Worm (Caenorhabditis elegans) whole organism, L4 larva: ENCODE data around the gene R10E11.9.

Experiments used
- D1046.2 ChIP-seq: fragments of 200-800 bp; sonication (Bioruptor generic); IDR thresholded peaks from 2 replicates; pipeline ENCODE4 v1.3.6; 2022; ENCODE audit warnings: missing genetic modification characterization, missing compliant biosample characterization
- F10B5.3 ChIP-seq: sonication (generic microtip); optimal IDR thresholded peaks from 2 replicates; lab custom pipeline; 2016; ENCODE audit warnings: mild to moderate bottlenecking, missing genetic modification characterization, missing compliant biosample characterization
- F37D6.2 ChIP-seq: sonication (generic microtip); optimal IDR thresholded peaks from 2 replicates; lab custom pipeline; 2016; ENCODE audit warnings: mild to moderate bottlenecking, missing genetic modification characterization, missing compliant biosample characterization
- T20F7.1 ChIP-seq: fragments of 200-800 bp; sonication (Bioruptor generic); optimal IDR thresholded peaks from 2 replicates; lab custom pipeline; 2018; ENCODE audit warnings: mild to moderate bottlenecking, missing genetic modification characterization, missing compliant biosample characterization
- T26A8.4 ChIP-seq: fragments of 200-800 bp; sonication (Bioruptor generic); IDR thresholded peaks from 2 replicates; pipeline ENCODE4 v1.3.6; 2022; ENCODE audit warnings: missing genetic modification characterization, missing compliant biosample characterization
- ZK546.5 ChIP-seq, 2 experiments: sonication (generic microtip); optimal IDR thresholded peaks; 2 replicates each; lab custom pipeline; 2017; ENCODE audit warnings: missing biosample characterization in 2 of 2, missing genetic modification characterization in 2 of 2
- aha-1 ChIP-seq: fragments of 150-350 bp; peaks from one replicate; lab custom pipeline; 2014; ENCODE audit warnings: missing biosample characterization, missing genetic modification characterization
- ceh-44 ChIP-seq: fragments of 200-800 bp; sonication (Bioruptor generic); IDR thresholded peaks from 2 replicates; pipeline ENCODE4 v1.3.6; 2022; ENCODE audit warnings: missing genetic modification reagents, missing genetic modification characterization, missing compliant biosample characterization
- daf-16 ChIP-seq, 3 experiments: sonication (generic microtip); optimal IDR thresholded peaks; 2 replicates each; lab custom pipeline; 2016 to 2017; ENCODE audit warnings: missing genetic modification characterization in 3 of 3, missing genetic modification reagents in 3 of 3, mild to moderate bottlenecking in 2 of 3, missing compliant biosample characterization in 2 of 3, missing biosample characterization in 1 of 3, moderate library complexity in 1 of 3
- dmd-8 ChIP-seq: fragments of 200-800 bp; sonication (Bioruptor generic); IDR thresholded peaks from 2 replicates; pipeline ENCODE4 v1.3.6; 2022; ENCODE audit warnings: missing genetic modification characterization, missing compliant biosample characterization
- dpl-1 ChIP-seq: fragments of 150-350 bp; optimal IDR thresholded peaks from 2 replicates; lab custom pipeline; 2014; ENCODE audit warnings: missing biosample characterization, missing genetic modification reagents, missing genetic modification characterization
- dve-1 ChIP-seq: sonication (generic microtip); optimal IDR thresholded peaks from 2 replicates; lab custom pipeline; 2017; ENCODE audit warnings: antibody characterized with exemption, mild to moderate bottlenecking, missing genetic modification characterization, missing compliant biosample characterization; ENCODE audit not compliant: insufficient read depth
- egl-43 ChIP-seq: fragments of 200-800 bp; sonication (Bioruptor generic); IDR thresholded peaks from 2 replicates; pipeline ENCODE4 v1.3.6; 2022; ENCODE audit warnings: missing genetic modification reagents, missing genetic modification characterization, missing compliant biosample characterization
- hlh-11 ChIP-seq: fragments of 200-800 bp; sonication (Bioruptor generic); optimal IDR thresholded peaks from 2 replicates; lab custom pipeline; 2018; ENCODE audit warnings: mild to moderate bottlenecking, missing genetic modification characterization, missing compliant biosample characterization
- hlh-30 ChIP-seq: sonication (generic microtip); optimal IDR thresholded peaks from 2 replicates; lab custom pipeline; 2017; ENCODE audit warnings: antibody characterized with exemption, mild to moderate bottlenecking, missing genetic modification characterization, missing compliant biosample characterization; ENCODE audit not compliant: insufficient read depth
- hmg-1.1 ChIP-seq: fragments of 200-800 bp; sonication (Bioruptor generic); IDR thresholded peaks from 2 replicates; pipeline ENCODE4 v1.3.6; 2022; ENCODE audit warnings: missing genetic modification reagents, missing genetic modification characterization, missing compliant biosample characterization
- jun-1 ChIP-seq: fragments of 150-350 bp; optimal IDR thresholded peaks from 2 replicates; lab custom pipeline; 2014; ENCODE audit warnings: missing biosample characterization, missing genetic modification reagents, missing genetic modification characterization
- lin-38 ChIP-seq: fragments of 200-800 bp; sonication (Bioruptor generic); IDR thresholded peaks from 2 replicates; pipeline ENCODE4 v1.3.6; 2022; ENCODE audit warnings: missing genetic modification reagents, missing genetic modification characterization, missing compliant biosample characterization
- lir-3 ChIP-seq: sonication (generic microtip); optimal IDR thresholded peaks from 2 replicates; lab custom pipeline; 2016; ENCODE audit warnings: mild to moderate bottlenecking, missing genetic modification characterization, missing compliant biosample characterization
- lsy-2 ChIP-seq, 2 experiments: fragments of 150-350 bp in 1 of 2; sonication (generic microtip) in 1 of 2; optimal IDR thresholded peaks; 2 replicates each; lab custom pipeline; 2014 to 2017; ENCODE audit warnings: missing biosample characterization in 2 of 2, missing genetic modification characterization in 2 of 2
- mdt-29 ChIP-seq: fragments of 200-800 bp; sonication (Bioruptor generic); IDR thresholded peaks from 2 replicates; pipeline ENCODE4 v1.3.6; 2022; ENCODE audit warnings: missing genetic modification reagents, missing genetic modification characterization, missing compliant biosample characterization
- mep-1 ChIP-seq: fragments of 150-350 bp; sonication (generic microtip); optimal IDR thresholded peaks from 3 replicates; lab custom pipeline; 2014; ENCODE audit warnings: missing biosample characterization, missing genetic modification characterization
- mes-2 ChIP-seq: sonication (generic microtip); optimal IDR thresholded peaks from 2 replicates; lab custom pipeline; 2016; ENCODE audit warnings: missing genotype, mild to moderate bottlenecking, missing genetic modification characterization, missing compliant biosample characterization; ENCODE audit not compliant: poor library complexity, severe bottlenecking
- nhr-28 ChIP-seq: fragments of 150-350 bp; optimal IDR thresholded peaks from 2 replicates; lab custom pipeline; 2014; ENCODE audit warnings: missing biosample characterization, missing genetic modification characterization
- nhr-6 ChIP-seq: fragments of 150-350 bp; optimal IDR thresholded peaks from 2 replicates; lab custom pipeline; 2014; ENCODE audit warnings: missing biosample characterization, missing genetic modification characterization
- nhr-76 ChIP-seq: fragments of 150-350 bp; optimal IDR thresholded peaks from 2 replicates; lab custom pipeline; 2014; ENCODE audit warnings: missing biosample characterization, missing genetic modification characterization
- nhr-77 ChIP-seq: fragments of 150-350 bp; optimal IDR thresholded peaks from 2 replicates; lab custom pipeline; 2014; ENCODE audit warnings: missing biosample characterization, missing genetic modification characterization
- php-3 ChIP-seq: fragments of 200-800 bp; sonication (Bioruptor generic); IDR thresholded peaks from 2 replicates; pipeline ENCODE4 v1.3.6; 2022; ENCODE audit warnings: missing genetic modification reagents, missing genetic modification characterization, missing compliant biosample characterization
- rbr-2 ChIP-seq: sonication (generic microtip); optimal IDR thresholded peaks from 2 replicates; lab custom pipeline; 2016; ENCODE audit warnings: missing genotype, missing genetic modification characterization, missing compliant biosample characterization
- tag-97 ChIP-seq: fragments of 200-800 bp; sonication (Bioruptor generic); IDR thresholded peaks from 2 replicates; pipeline ENCODE4 v1.3.6; 2022; ENCODE audit warnings: missing genetic modification characterization, missing compliant biosample characterization
- unc-130 ChIP-seq: sonication (generic microtip); optimal IDR thresholded peaks from 2 replicates; lab custom pipeline; 2016; ENCODE audit warnings: missing genetic modification reagents, missing genetic modification characterization, missing compliant biosample characterization
- unc-62 ChIP-seq, 3 experiments: fragments of 150-350 bp in 1 of 3; sonication (generic microtip); optimal IDR thresholded peaks in 2 of 3; peaks in 1 of 3; 1 replicate in 1 of 3; 2 replicates in 2 of 3; lab custom pipeline; 2014 to 2017; ENCODE audit warnings: missing biosample characterization in 3 of 3, missing genetic modification characterization in 3 of 3, missing genetic modification reagents in 3 of 3, missing genotype in 1 of 3

R10E11.9 gene

DNA sequence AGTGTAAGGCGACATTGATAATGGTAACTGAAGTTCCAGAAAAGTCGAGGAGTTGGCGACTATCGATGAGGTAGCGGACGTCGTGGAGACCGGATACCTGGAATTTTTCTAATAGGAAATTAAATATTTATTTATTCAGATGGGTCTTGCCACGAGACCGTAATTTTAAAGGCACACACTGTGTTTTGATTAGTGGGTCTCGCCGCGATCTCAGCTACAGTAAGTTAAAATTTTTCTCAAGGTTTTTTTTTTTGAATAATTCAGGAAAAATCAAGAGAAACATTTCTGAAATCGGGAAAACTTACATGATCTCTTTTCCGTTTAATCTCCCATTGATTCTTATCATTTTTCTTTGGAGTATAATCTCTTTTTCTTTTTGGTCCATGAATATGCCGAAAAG is 14.4 kb downstream of the R10E11.9 start:
- TF ChIP-seq T20F7.1 (GFP tag; lab: Kevin White, UChicago) = no peak
- peak; percentile 32; the same call in 1 of the 2 replicates for TF ChIP-seq lin-38 (GFP tag; lab: Robert Waterston, UW)

DNA sequence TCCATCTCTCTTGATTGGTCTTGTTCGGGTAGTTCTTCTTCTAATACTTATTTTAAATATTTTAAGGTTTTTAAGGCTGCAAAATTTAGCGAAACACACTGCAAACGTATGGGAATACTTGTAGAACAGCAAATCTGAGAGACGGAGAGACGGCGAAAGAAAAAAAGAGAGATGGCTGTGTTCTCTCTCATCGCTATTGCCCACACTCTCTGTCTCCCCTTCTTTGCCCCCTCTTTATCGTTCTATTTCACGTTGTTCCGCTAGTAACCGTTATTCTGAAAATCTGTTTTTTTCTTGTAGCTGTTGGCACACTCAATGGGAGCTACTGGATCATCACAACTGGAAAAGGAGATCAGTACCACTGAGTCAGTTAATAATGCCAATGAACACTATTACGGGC is 17.1 kb downstream of the R10E11.9 start, which contains the start of gene usp-46:
Gene usp-46 (plus strand): TSS at position 301 of the 400 bp plus-strand sequence.
- TF ChIP-seq hlh-30 (tag; lab: Kevin White, UChicago) (no peak), nhr-77 (tag; lab: Kevin White, UChicago) (no peak), F10B5.3 (tag; lab: Kevin White, UChicago) (no peak), hmg-1.1 (GFP tag; lab: Robert Waterston, UW) (0 out of 2 replicates have a peak, but pooled peaks have one; percentile 18), T26A8.4 (GFP tag; lab: Robert Waterston, UW) (no peak), nhr-28 (tag; lab: Kevin White, UChicago) (peak; percentile 4), php-3 (GFP tag; lab: Robert Waterston, UW) (no peak), nhr-76 (tag; lab: Kevin White, UChicago) (no peak), dmd-8 (GFP tag; lab: Robert Waterston, UW) (no peak), dve-1 (peak; percentile 10), mes-2 (tag; lab: Kevin White, UChicago) (peak; percentile 22), hlh-11 (tag; lab: Kevin White, UChicago) (peak; percentile 4), mep-1 (tag; lab: Kevin White, UChicago) (peak; percentile 7), rbr-2 (no peak), F37D6.2 (tag; lab: Kevin White, UChicago) (no peak), lir-3 (no peak), egl-43 (no peak), lsy-2 (tag; optimal IDR thresholded peaks at IDR 0.05; lab: Kevin White, UChicago) (no peak)

DNA sequence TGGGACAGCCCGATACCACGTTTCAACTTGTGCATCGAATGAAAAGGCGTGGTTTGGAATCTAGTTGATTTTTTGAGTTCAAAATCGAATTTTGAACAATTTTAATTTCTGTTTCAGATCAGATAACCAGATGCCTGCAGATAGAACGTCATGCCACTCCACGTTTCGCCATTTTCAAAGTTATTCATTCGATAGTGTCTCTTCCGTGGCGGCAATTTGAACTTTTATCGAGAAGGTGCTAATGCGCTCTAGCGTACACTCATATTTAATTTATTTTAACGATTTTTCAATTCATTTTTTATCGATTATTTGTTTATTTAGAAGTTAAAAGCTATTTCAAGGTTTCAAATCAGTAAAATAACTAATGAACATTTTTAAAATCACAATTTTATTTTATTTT is 17.5 kb downstream of the R10E11.9 start:
- TF ChIP-seq dpl-1 (GFP tag; lab: Kevin White, UChicago) = peak; percentile 54
- no peak for TF ChIP-seq T26A8.4 (GFP tag; lab: Robert Waterston, UW)
- TF ChIP-seq daf-16 (GFP tag; optimal IDR thresholded peaks at IDR 0.05; lab: Kevin White, UChicago) = no peak
- TF ChIP-seq daf-16 (tag; optimal IDR thresholded peaks at IDR 0.05; lab: Kevin White, UChicago) = no peak
- TF ChIP-seq nhr-76 (tag; lab: Kevin White, UChicago) = no peak
- TF ChIP-seq unc-130 (GFP tag; lab: Kevin White, UChicago) = peak; percentile 38
- no peak for TF ChIP-seq tag-97 (GFP tag; lab: Robert Waterston, UW)
- TF ChIP-seq T20F7.1 (GFP tag; lab: Kevin White, UChicago) = no peak
- TF ChIP-seq mdt-29 = no peak
- no peak for TF ChIP-seq nhr-6 (tag; lab: Kevin White, UChicago)
- TF ChIP-seq hmg-1.1 (GFP tag; lab: Robert Waterston, UW) = no peak
- no peak for TF ChIP-seq jun-1 (tag; lab: Kevin White, UChicago)
- peak; percentile 82 for TF ChIP-seq lin-38 (GFP tag; lab: Robert Waterston, UW)
- TF ChIP-seq ZK546.5 (tag; optimal IDR thresholded peaks at IDR 0.05; lab: Kevin White, UChicago) = no peak
- peak; percentile 79 for TF ChIP-seq aha-1 (tag; lab: Kevin White, UChicago)
- peak; percentile 73 for TF ChIP-seq mes-2 (tag; lab: Kevin White, UChicago)

DNA sequence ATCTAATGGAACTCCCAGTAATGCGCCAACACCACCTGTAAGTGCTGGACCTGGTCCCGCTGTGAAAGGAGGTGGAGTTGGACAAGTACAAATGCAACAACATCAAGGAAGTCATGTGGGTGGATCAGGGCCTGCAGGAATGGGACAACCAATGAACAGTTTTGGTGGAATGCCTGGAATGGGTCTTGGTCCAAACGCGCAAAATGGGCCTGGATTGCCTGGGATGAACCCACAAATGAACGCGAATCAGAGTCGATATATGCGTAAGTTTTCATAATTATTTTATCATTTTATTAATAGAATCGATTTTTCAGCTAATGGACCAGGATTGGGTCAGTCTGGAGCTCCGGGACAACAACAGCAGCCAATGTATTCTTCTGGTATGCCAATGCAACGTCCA is 21.0 kb downstream of the R10E11.9 start:
- no peak for TF ChIP-seq T20F7.1 (GFP tag; lab: Kevin White, UChicago)
- 0 out of 2 replicates have a peak, but pooled peaks have one; percentile 27 for TF ChIP-seq lin-38 (GFP tag; lab: Robert Waterston, UW)
- no peak for TF ChIP-seq lir-3
- TF ChIP-seq F37D6.2 (tag; lab: Kevin White, UChicago) = no peak
- peak in 1 of 2 experiments; percentile 25 for TF ChIP-seq unc-62 (GFP tag; optimal IDR thresholded peaks at IDR 0.05 in 1 of 2; lab: Kevin White, UChicago)
- no peak for TF ChIP-seq unc-62 (tag; optimal IDR thresholded peaks at IDR 0.05; lab: Kevin White, UChicago)
- TF ChIP-seq nhr-77 (tag; lab: Kevin White, UChicago) = no peak
- 0 out of 2 replicates have a peak, but pooled peaks have one; percentile 50 for TF ChIP-seq D1046.2
- no peak for TF ChIP-seq hlh-11 (tag; lab: Kevin White, UChicago)
- TF ChIP-seq ceh-44 (GFP tag; lab: Robert Waterston, UW) = no peak
